Worm (Caenorhabditis elegans): ENCODE measurements around the gene pelo-1.

ce11 chrIII:4176109-4176596 is 27.9 kb downstream of the pelo-1 start, which contains the start of the genes hrde-1 and C16C10.13:
- TF ChIP-seq nhr-237 (tag; optimal IDR thresholded peaks at IDR 0.05) = no peak
- TF ChIP-seq nhr-129 (tag; optimal IDR thresholded peaks at IDR 0.05) = no peak
- no peak for TF ChIP-seq unc-62 (GFP tag; optimal IDR thresholded peaks at IDR 0.05)
- no peak for TF ChIP-seq snpc-4 (tag; optimal IDR thresholded peaks at IDR 0.05)
- no peak for TF ChIP-seq nhr-25 (tag; optimal IDR thresholded peaks at IDR 0.05)
- TF ChIP-seq skn-1 (tag; optimal IDR thresholded peaks at IDR 0.05) = no peak
- no peak for TF ChIP-seq nhr-10 (tag; optimal IDR thresholded peaks at IDR 0.05)
- no peak for TF ChIP-seq lsy-2 (tag; optimal IDR thresholded peaks at IDR 0.05)
- no peak for TF ChIP-seq ama-1 (optimal IDR thresholded peaks at IDR 0.05)
- no peak for TF ChIP-seq unc-39 (tag; optimal IDR thresholded peaks at IDR 0.05)
- no peak for TF ChIP-seq alr-1 (tag; optimal IDR thresholded peaks at IDR 0.05)
- no peak for TF ChIP-seq elt-3 (tag; optimal IDR thresholded peaks at IDR 0.05)

Data from whole organism, L2 larva.